Fruit fly (Drosophila melanogaster) whole organism, embryonic: ENCODE data around the gene CG1143.

ENCODE experiments used
- Blimp-1 ChIP-seq: fragments of 200-800 bp; sonication (Bioruptor generic); optimal IDR thresholded peaks from 3 replicates; lab custom pipeline; 2018; ENCODE audit warnings: missing biosample characterization, missing genetic modification characterization, mild to moderate bottlenecking, moderate library complexity, missing genetic modification reagents
- CG10209 ChIP-seq: fragments of 200-800 bp; sonication (Bioruptor generic); optimal IDR thresholded peaks from 3 replicates; lab custom pipeline; 2017; ENCODE audit warnings: missing biosample characterization, mild to moderate bottlenecking, missing genetic modification characterization, missing genetic modification reagents
- CG10366 ChIP-seq: fragments of 200-800 bp; sonication (Bioruptor generic); IDR thresholded peaks from 2 replicates; pipeline ENCODE4 v1.3.6; 2022; ENCODE audit warnings: missing biosample characterization, missing genetic modification characterization
- CG10654 ChIP-seq: fragments of 200-800 bp; sonication (Bioruptor generic); optimal IDR thresholded peaks from 2 replicates; lab custom pipeline; 2016; ENCODE audit warnings: missing biosample characterization, missing genetic modification characterization
- CG11695 ChIP-seq: fragments of 200-800 bp; sonication (Bioruptor generic); IDR thresholded peaks from 3 replicates; pipeline ENCODE4 v1.3.6; 2022; ENCODE audit warnings: missing biosample characterization, missing genetic modification characterization
- CG12219 ChIP-seq: fragments of 200-800 bp; sonication (Bioruptor generic); optimal IDR thresholded peaks from 3 replicates; lab custom pipeline; 2018; ENCODE audit warnings: missing biosample characterization, mild to moderate bottlenecking, missing genetic modification characterization
- CG12236 ChIP-seq: fragments of 200-800 bp; sonication (Bioruptor generic); optimal IDR thresholded peaks from 2 replicates; lab custom pipeline; 2016; ENCODE audit warnings: missing biosample characterization, missing genetic modification characterization
- CG13287 ChIP-seq: fragments of 200-800 bp; sonication (Bioruptor generic); IDR thresholded peaks from 2 replicates; pipeline ENCODE4 v1.3.6; 2022; ENCODE audit warnings: missing biosample characterization, missing genetic modification characterization; ENCODE audit not compliant: partially characterized antibody
- CG14710 ChIP-seq: fragments of 200-800 bp; sonication (Bioruptor generic); optimal IDR thresholded peaks from 3 replicates; lab custom pipeline; 2019; ENCODE audit warnings: missing biosample characterization, mild to moderate bottlenecking, missing genetic modification characterization, moderate library complexity
- CG17186 ChIP-seq: fragments of 200-800 bp; sonication (Bioruptor generic); optimal IDR thresholded peaks from 3 replicates; lab custom pipeline; 2017; ENCODE audit warnings: missing biosample characterization, missing genetic modification reagents, missing genetic modification characterization
- CG17361 ChIP-seq: fragments of 200-800 bp; sonication (Bioruptor generic); IDR thresholded peaks from 3 replicates; pipeline ENCODE4 v1.3.6; 2022; ENCODE audit warnings: missing biosample characterization, missing genetic modification characterization
- CG17829 ChIP-seq: fragments of 200-800 bp; optimal IDR thresholded peaks from 2 replicates; lab custom pipeline; 2019; ENCODE audit warnings: missing biosample characterization, mild to moderate bottlenecking, missing genetic modification characterization, moderate library complexity
- CG2120 ChIP-seq: fragments of 200-800 bp; sonication (Bioruptor generic); optimal IDR thresholded peaks from 3 replicates; lab custom pipeline; 2016; ENCODE audit warnings: missing biosample characterization, missing genetic modification characterization
- CG2678 ChIP-seq: fragments of 200-800 bp; sonication (Bioruptor generic); optimal IDR thresholded peaks from 3 replicates; lab custom pipeline; 2019; ENCODE audit warnings: missing biosample characterization, mild to moderate bottlenecking, missing genetic modification characterization, moderate library complexity
- CG31441 ChIP-seq: fragments of 200-800 bp; sonication (Bioruptor generic); IDR thresholded peaks from 2 replicates; pipeline ENCODE4 v1.3.6; 2022; ENCODE audit warnings: missing biosample characterization, missing genetic modification characterization
- CG3163 ChIP-seq: fragments of 200-800 bp; sonication (Bioruptor generic); optimal IDR thresholded peaks from 3 replicates; lab custom pipeline; 2016; ENCODE audit warnings: missing biosample characterization, missing genetic modification characterization
- CG32767 ChIP-seq: fragments of 200-800 bp; sonication (Bioruptor generic); IDR thresholded peaks from 2 replicates; pipeline ENCODE4 v1.3.6; 2022; ENCODE audit warnings: missing biosample characterization, missing genetic modification characterization
- CG42726 ChIP-seq: fragments of 200-800 bp; sonication (Bioruptor generic); IDR thresholded peaks from 2 replicates; pipeline ENCODE4 v1.3.6; 2022; ENCODE audit warnings: missing biosample characterization, missing genetic modification characterization; ENCODE audit not compliant: partially characterized antibody
- CG4424 ChIP-seq: fragments of 200-800 bp; sonication (Bioruptor generic); optimal IDR thresholded peaks from 3 replicates; lab custom pipeline; 2016; ENCODE audit warnings: missing biosample characterization, missing genetic modification characterization
- CG4707 ChIP-seq: fragments of 200-800 bp; sonication (Bioruptor generic); optimal IDR thresholded peaks from 2 replicates; lab custom pipeline; 2018; ENCODE audit warnings: missing biosample characterization, mild to moderate bottlenecking, missing genetic modification characterization, moderate library complexity
- CG6854 ChIP-seq: fragments of 200-800 bp; sonication (Bioruptor generic); optimal IDR thresholded peaks from 3 replicates; lab custom pipeline; 2017; ENCODE audit warnings: missing biosample characterization, mild to moderate bottlenecking, missing genetic modification characterization
- CG7839 ChIP-seq: fragments of 200-800 bp; sonication (Bioruptor generic); optimal IDR thresholded peaks from 3 replicates; lab custom pipeline; 2018; ENCODE audit warnings: missing biosample characterization, mild to moderate bottlenecking, missing genetic modification characterization, moderate library complexity
- D ChIP-seq, 2 experiments: fragments of 200-800 bp in 1 of 2; fragments of >200 bp in 1 of 2; sonication (Bioruptor generic) in 1 of 2; optimal IDR thresholded peaks; 2 replicates in 1 of 2; 3 replicates in 1 of 2; lab custom pipeline; 2017; ENCODE audit warnings: mild to moderate bottlenecking in 1 of 2, missing biosample characterization in 1 of 2, missing genetic modification characterization in 1 of 2, missing genetic modification reagents in 1 of 2
- Dip2 ChIP-seq: fragments of 200-800 bp; sonication (Bioruptor generic); IDR thresholded peaks from 2 replicates; pipeline ENCODE4 v1.3.6; 2022; ENCODE audit warnings: missing biosample characterization, missing genetic modification characterization
- Gsc ChIP-seq: fragments of 200-800 bp; sonication (Bioruptor generic); IDR thresholded peaks from 2 replicates; pipeline ENCODE4 v1.3.6; 2022; ENCODE audit warnings: missing biosample characterization, missing genetic modification characterization
- Max ChIP-seq: fragments of 200-800 bp; sonication (Bioruptor generic); optimal IDR thresholded peaks from 2 replicates; lab custom pipeline; 2016; ENCODE audit warnings: missing biosample characterization, mild to moderate bottlenecking, missing genetic modification characterization
- Meics ChIP-seq: fragments of 200-800 bp; sonication (Bioruptor generic); optimal IDR thresholded peaks from 2 replicates; lab custom pipeline; 2017; ENCODE audit warnings: missing biosample characterization, mild to moderate bottlenecking, missing genetic modification characterization
- Mrtf ChIP-seq: fragments of 200-800 bp; sonication (Bioruptor generic); IDR thresholded peaks from 3 replicates; pipeline ENCODE4 v1.3.6; 2022; ENCODE audit warnings: missing biosample characterization, missing genetic modification characterization
- Rfx ChIP-seq: fragments of 200-800 bp; sonication (Bioruptor generic); IDR thresholded peaks from 2 replicates; pipeline ENCODE4 v1.3.6; 2022; ENCODE audit warnings: missing biosample characterization, missing genetic modification characterization
- Xrp1 ChIP-seq: fragments of 200-800 bp; sonication (Bioruptor generic); IDR thresholded peaks from 2 replicates; pipeline ENCODE4 v1.3.6; 2022; ENCODE audit warnings: missing biosample characterization, missing genetic modification characterization
- ac ChIP-seq: fragments of 200-800 bp; sonication (Bioruptor generic); optimal IDR thresholded peaks from 3 replicates; lab custom pipeline; 2017; ENCODE audit warnings: missing biosample characterization, mild to moderate bottlenecking, missing genetic modification characterization
- bab2 ChIP-seq: fragments of 200-800 bp; sonication (Bioruptor generic); optimal IDR thresholded peaks from 2 replicates; lab custom pipeline; 2016; ENCODE audit warnings: missing biosample characterization, missing genetic modification characterization
- cas ChIP-seq: fragments of 200-800 bp; sonication (Bioruptor generic); IDR thresholded peaks from 2 replicates; pipeline ENCODE4 v1.3.6; 2022; ENCODE audit warnings: missing biosample characterization, missing genetic modification characterization
- cato ChIP-seq: fragments of 200-800 bp; sonication (Bioruptor generic); optimal IDR thresholded peaks from 2 replicates; lab custom pipeline; 2016; ENCODE audit warnings: missing biosample characterization, missing genetic modification characterization, borderline replicate concordance
- exex ChIP-seq: fragments of 200-800 bp; sonication (Bioruptor generic); optimal IDR thresholded peaks from 4 replicates; lab custom pipeline; 2018; ENCODE audit warnings: missing biosample characterization, mild to moderate bottlenecking, missing genetic modification characterization, moderate library complexity
- ftz-f1 ChIP-seq: fragments of 200-800 bp; sonication (Bioruptor generic); optimal IDR thresholded peaks from 2 replicates; lab custom pipeline; 2016; ENCODE audit warnings: missing biosample characterization, missing genetic modification characterization
- gfzf ChIP-seq: fragments of 200-800 bp; sonication (Bioruptor generic); optimal IDR thresholded peaks from 2 replicates; lab custom pipeline; 2016; ENCODE audit warnings: missing biosample characterization, mild to moderate bottlenecking, missing genetic modification characterization, moderate library complexity
- gsb-n ChIP-seq: fragments of 200-800 bp; sonication (Bioruptor generic); optimal IDR thresholded peaks from 3 replicates; lab custom pipeline; 2018; ENCODE audit warnings: missing biosample characterization, mild to moderate bottlenecking, missing genetic modification characterization
- jing ChIP-seq: fragments of 200-800 bp; sonication (Bioruptor generic); optimal IDR thresholded peaks from 2 replicates; lab custom pipeline; 2018; ENCODE audit warnings: missing biosample characterization, mild to moderate bottlenecking, missing genetic modification characterization
- kah ChIP-seq: fragments of 200-800 bp; sonication (Bioruptor generic); optimal IDR thresholded peaks from 2 replicates; lab custom pipeline; 2018; ENCODE audit warnings: missing biosample characterization, mild to moderate bottlenecking, missing genetic modification characterization
- run ChIP-seq: fragments of 200-800 bp; sonication (Bioruptor generic); optimal IDR thresholded peaks from 3 replicates; lab custom pipeline; 2018; ENCODE audit warnings: missing biosample characterization, mild to moderate bottlenecking, missing genetic modification characterization
- scrt ChIP-seq: fragments of 200-800 bp; sonication (Bioruptor generic); optimal IDR thresholded peaks from 2 replicates; lab custom pipeline; 2018; ENCODE audit warnings: missing biosample characterization, mild to moderate bottlenecking, missing genetic modification characterization, moderate library complexity
- slou ChIP-seq: fragments of 200-800 bp; sonication (Bioruptor generic); optimal IDR thresholded peaks from 3 replicates; lab custom pipeline; 2016; ENCODE audit warnings: missing biosample characterization, missing genetic modification characterization
- sr ChIP-seq: fragments of 200-800 bp; sonication (Bioruptor generic); IDR thresholded peaks from 3 replicates; pipeline ENCODE4 v1.3.6; 2022; ENCODE audit warnings: missing biosample characterization, missing genetic modification characterization
- toy ChIP-seq: fragments of 200-800 bp; sonication (Bioruptor generic); IDR thresholded peaks from 2 replicates; pipeline ENCODE4 v1.3.6; 2022; ENCODE audit warnings: missing biosample characterization, missing genetic modification characterization
- twi ChIP-seq: fragments of 200-800 bp; optimal IDR thresholded peaks from 2 replicates; lab custom pipeline; 2019; ENCODE audit warnings: missing biosample characterization, mild to moderate bottlenecking, missing genetic modification characterization, moderate library complexity
- unpg ChIP-seq: fragments of 200-800 bp; sonication (Bioruptor generic); optimal IDR thresholded peaks from 3 replicates; lab custom pipeline; 2018; ENCODE audit warnings: missing biosample characterization, mild to moderate bottlenecking, missing genetic modification characterization, moderate library complexity
- zfh2 ChIP-seq: fragments of 200-800 bp; sonication (Bioruptor generic); optimal IDR thresholded peaks from 2 replicates; lab custom pipeline; 2016; ENCODE audit warnings: missing biosample characterization, missing genetic modification characterization

Gene CG1143

dm6 chr3L:2634929-2635799 lies 10.0 kb upstream of the CG1143 start (continued):
- TF ChIP-seq CG6854 (GFP tag; lab: Kevin White, UChicago) (peak; percentile 85), gfzf (GFP tag; lab: Kevin White, UChicago) (peak; percentile 32), Max (GFP tag; lab: Kevin White, UChicago) (peak; percentile 84), CG4424 (peak; percentile 78), run (tag; lab: Kevin White, UChicago) (peak; percentile 52), unpg (peak; percentile 80), Xrp1 (GFP tag; lab: Robert Waterston, UW) (peak; percentile 65), sr (GFP tag; lab: Robert Waterston, UW) (peak; percentile 69), gsb-n (peak; percentile 71), ac (GFP tag; lab: Kevin White, UChicago) (peak; percentile 86), CG32767 (GFP tag; lab: Robert Waterston, UW) (peak; percentile 85), ftz-f1 (GFP tag; lab: Kevin White, UChicago) (peak; percentile 79), CG14710 (tag; lab: Kevin White, UChicago) (peak; percentile 78), CG4707 (peak; percentile 53), CG3163 (peak; percentile 61), jing (no peak), CG17829 (peak; percentile 78), toy (GFP tag; lab: Robert Waterston, UW) (peak; percentile 64; the same call in 1 of the 2 replicates), Mrtf (GFP tag; lab: Robert Waterston, UW) (no peak), twi (tag; lab: Kevin White, UChicago) (peak; percentile 81), CG7839 (tag; lab: Kevin White, UChicago) (peak; percentile 70), Gsc (GFP tag; lab: Robert Waterston, UW) (no peak), scrt (GFP tag; lab: Kevin White, UChicago) (peak; percentile 81), D (optimal IDR thresholded peaks at IDR 0.05; lab: Kevin White, UChicago) (no peak), D (GFP tag; optimal IDR thresholded peaks at IDR 0.05; lab: Kevin White, UChicago) (peak; percentile 67), slou (GFP tag; lab: Kevin White, UChicago) (peak; percentile 69), cato (GFP tag; lab: Kevin White, UChicago) (peak; percentile 52), exex (peak; percentile 30), CG17186 (peak; percentile 98), CG12219 (peak; percentile 84), cas (GFP tag; lab: Robert Waterston, UW) (peak; percentile 74; the same call in 1 of the 2 replicates), zfh2 (peak; percentile 72), Rfx (GFP tag; lab: Robert Waterston, UW) (peak; percentile 88), CG2678 (tag; lab: Kevin White, UChicago) (peak; percentile 68), kah (GFP tag; lab: Kevin White, UChicago) (no peak), bab2 (peak; percentile 24), CG17361 (GFP tag; lab: Robert Waterston, UW) (peak; percentile 67), CG13287 (GFP tag; lab: Robert Waterston, UW) (peak; percentile 81), Dip2 (no peak), CG12236 (GFP tag; lab: Kevin White, UChicago) (peak; percentile 78), CG2120 (GFP tag; lab: Kevin White, UChicago) (peak; percentile 71), Meics (peak; percentile 90), CG31441 (GFP tag; lab: Robert Waterston, UW) (peak; percentile 72), CG42726 (GFP tag; lab: Robert Waterston, UW) (peak; percentile 50; the same call in 1 of the 2 replicates), CG11695 (GFP tag; lab: Robert Waterston, UW) (peak; percentile 64), CG10654 (GFP tag; lab: Kevin White, UChicago) (peak; percentile 68), CG10366 (GFP tag; lab: Robert Waterston, UW) (peak; percentile 74), CG10209 (peak; percentile 76), Blimp-1 (GFP tag; lab: Kevin White, UChicago) (peak; percentile 49)
